Fruit fly (Drosophila melanogaster): Measurements from ENCODE around the gene CG32452.

CG32452 gene

DNA sequence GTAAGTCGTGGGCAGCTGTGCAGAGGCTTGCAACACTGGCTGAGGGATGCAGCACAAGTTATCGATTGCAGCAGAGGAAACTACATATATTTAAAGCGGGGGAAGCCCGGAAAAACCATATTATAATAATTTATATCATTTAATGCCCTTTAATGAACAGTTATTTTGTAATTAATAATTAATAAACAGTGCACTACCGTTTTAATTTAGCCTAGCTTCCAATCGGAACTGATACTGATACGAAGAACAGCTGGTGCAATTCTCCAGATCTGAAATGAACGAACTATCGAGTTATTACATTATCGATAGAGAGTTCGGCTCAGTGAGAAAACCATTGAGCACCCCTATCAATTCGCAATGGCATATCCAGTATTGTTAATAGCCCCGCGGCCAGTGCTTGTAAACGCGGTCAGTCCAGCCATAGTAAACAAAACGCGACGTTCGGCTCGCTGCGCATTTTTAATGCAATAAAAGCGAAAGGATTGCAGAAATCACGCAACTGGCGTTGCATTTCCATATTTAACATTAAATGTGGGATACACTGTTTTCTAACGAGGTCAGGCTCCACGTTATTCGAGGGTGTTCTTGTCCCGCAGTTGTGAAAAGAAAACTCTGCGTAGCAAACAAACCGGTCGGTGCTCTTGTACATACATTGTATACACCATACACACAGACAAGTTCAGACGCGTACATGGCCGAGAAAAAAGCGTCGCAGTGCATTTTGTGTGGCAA, 24.0 kb downstream of the CG32452 start, which contains the start of gene CG7369 (continued):
- peak; percentile 31 to 92 for TF ChIP-seq foxo (GFP tag; optimal IDR thresholded peaks at IDR 0.05)
- peak; percentile 93 for TF ChIP-seq brk (GFP tag; optimal IDR thresholded peaks at IDR 0.05)
- TF ChIP-seq CG32264 (GFP tag; optimal IDR thresholded peaks at IDR 0.05): peak; percentile 66

- TF ChIP-seq lola (GFP tag; optimal IDR thresholded peaks at IDR 0.05) (peak; percentile 2), pan (optimal IDR thresholded peaks at IDR 0.05) (no peak)
Measured at dm6 chr3L:22742121-22742531, 24.6 kb downstream of the CG32452 start.

DNA sequence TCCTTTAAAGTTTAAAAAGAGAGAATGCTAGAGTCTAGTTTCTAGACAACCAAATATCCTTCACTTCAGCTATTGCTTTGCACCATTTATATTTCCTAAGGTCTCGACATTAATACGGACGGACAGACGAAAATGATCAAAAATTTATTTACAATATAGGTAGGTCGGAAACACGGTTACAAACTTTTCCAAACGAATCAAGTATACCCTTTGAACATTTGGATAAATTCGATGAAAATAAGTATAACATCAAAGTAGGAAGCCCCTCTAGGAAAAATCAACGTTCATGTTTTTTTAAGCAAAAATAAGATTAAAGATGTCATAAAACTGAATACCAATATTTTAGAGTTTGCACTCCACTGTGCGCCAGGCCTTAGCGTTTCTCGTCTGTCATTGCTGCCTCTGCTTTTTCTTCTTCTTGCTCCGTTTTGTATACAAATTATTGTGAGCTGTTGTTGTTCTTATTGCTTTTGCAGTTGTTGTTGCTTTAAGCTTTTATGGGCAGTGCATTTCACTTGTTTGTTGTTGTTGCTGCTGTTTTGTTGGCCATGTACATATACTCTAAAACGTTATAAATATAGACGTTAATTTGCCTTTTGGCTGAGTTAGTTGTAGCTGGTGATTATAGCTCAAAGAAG, 25.5 kb downstream of the CG32452 start:
- no peak for TF ChIP-seq tai (GFP tag; optimal IDR thresholded peaks at IDR 0.05)
- no peak for TF ChIP-seq Dif (GFP tag; optimal IDR thresholded peaks at IDR 0.05; ENCODE audit: partially characterized antibody)
- TF ChIP-seq woc (GFP tag; optimal IDR thresholded peaks at IDR 0.05): peak; percentile 46
- no peak for TF ChIP-seq Abd-B (GFP tag; optimal IDR thresholded peaks at IDR 0.05)
- TF ChIP-seq jim (GFP tag; optimal IDR thresholded peaks at IDR 0.05): no peak
- no peak for TF ChIP-seq fru (GFP tag; optimal IDR thresholded peaks at IDR 0.05)
- peak; percentile 30 for TF ChIP-seq h (GFP tag; optimal IDR thresholded peaks at IDR 0.05)
- TF ChIP-seq usp (GFP tag; optimal IDR thresholded peaks at IDR 0.05): no peak
- no peak for TF ChIP-seq lola (GFP tag; optimal IDR thresholded peaks at IDR 0.05)
- peak; percentile 9 for TF ChIP-seq rgr (GFP tag; optimal IDR thresholded peaks at IDR 0.05)
- peak; percentile 7 for TF ChIP-seq psq (GFP tag; optimal IDR thresholded peaks at IDR 0.05)
- TF ChIP-seq pan (optimal IDR thresholded peaks at IDR 0.05): no peak
- TF ChIP-seq Hr83 (GFP tag; optimal IDR thresholded peaks at IDR 0.05; ENCODE audit: poor library complexity, severe bottlenecking): no peak

DNA sequence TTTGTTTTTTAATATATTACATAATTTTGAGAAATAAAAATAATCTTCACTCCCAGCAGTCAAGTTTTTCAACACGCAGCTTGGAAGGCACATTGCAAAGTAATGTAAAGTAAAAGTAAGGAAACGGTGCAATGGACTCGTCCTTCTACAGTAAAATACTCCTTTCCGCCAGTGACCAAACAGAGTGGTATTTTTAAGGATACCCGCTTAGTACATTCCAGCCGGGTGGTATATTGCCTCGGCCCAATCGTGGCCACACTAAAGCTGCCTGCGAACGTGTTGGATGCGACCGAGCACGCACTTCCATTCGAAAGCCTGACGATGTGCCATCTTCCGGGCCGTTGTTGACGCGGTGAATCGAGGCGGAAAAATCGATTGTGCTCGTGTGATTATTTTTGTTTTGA, 31.6 kb downstream of the CG32452 start, which contains the start of gene SPoCk:
TSS of gene SPoCk (plus strand) at position 298 of the 404 bp plus-strand sequence.
- no peak for TF ChIP-seq jim (GFP tag; optimal IDR thresholded peaks at IDR 0.05)
- TF ChIP-seq Vsx2 (GFP tag; optimal IDR thresholded peaks at IDR 0.05; ENCODE audit: partially characterized antibody): peak; percentile 19
- TF ChIP-seq lola (GFP tag; optimal IDR thresholded peaks at IDR 0.05): no peak
- TF ChIP-seq fru (GFP tag; optimal IDR thresholded peaks at IDR 0.05): peak; percentile 56
- TF ChIP-seq sv (GFP tag; optimal IDR thresholded peaks at IDR 0.05): no peak
- no peak for TF ChIP-seq dmrt93B (GFP tag; optimal IDR thresholded peaks at IDR 0.05)

DNA sequence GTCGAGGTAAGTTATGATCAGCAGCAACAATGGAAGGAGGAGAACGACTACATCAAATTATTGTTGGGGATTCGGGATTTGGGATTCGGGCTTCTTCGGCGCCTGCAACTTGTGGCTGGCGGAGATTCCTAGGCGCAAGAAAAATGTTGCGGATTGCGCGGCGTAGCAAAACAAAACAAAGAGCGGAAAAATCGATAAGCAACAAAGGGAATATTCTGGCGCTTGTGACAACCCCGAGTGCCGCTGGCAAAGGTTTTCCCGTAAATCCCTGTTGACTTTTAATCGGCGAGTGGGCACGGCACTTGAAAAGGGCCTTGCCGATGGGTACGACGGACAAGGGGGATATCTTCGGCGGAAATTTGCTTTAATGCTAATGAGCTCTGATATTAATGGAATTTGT, 32.5 kb downstream of the CG32452 start:
- TF ChIP-seq Hr78 (GFP tag; optimal IDR thresholded peaks at IDR 0.05) (no peak), sv (GFP tag; optimal IDR thresholded peaks at IDR 0.05) (no peak), dsf (GFP tag; optimal IDR thresholded peaks at IDR 0.05; ENCODE audit: borderline replicate concordance) (no peak), sage (GFP tag; optimal IDR thresholded peaks at IDR 0.05) (no peak), fru (GFP tag; optimal IDR thresholded peaks at IDR 0.05) (no peak), foxo (GFP tag; optimal IDR thresholded peaks at IDR 0.05) (no peak)

All from whole organism, wandering third instar larva.